Worm (Caenorhabditis elegans): ENCODE data around the gene nhr-235.

DNA sequence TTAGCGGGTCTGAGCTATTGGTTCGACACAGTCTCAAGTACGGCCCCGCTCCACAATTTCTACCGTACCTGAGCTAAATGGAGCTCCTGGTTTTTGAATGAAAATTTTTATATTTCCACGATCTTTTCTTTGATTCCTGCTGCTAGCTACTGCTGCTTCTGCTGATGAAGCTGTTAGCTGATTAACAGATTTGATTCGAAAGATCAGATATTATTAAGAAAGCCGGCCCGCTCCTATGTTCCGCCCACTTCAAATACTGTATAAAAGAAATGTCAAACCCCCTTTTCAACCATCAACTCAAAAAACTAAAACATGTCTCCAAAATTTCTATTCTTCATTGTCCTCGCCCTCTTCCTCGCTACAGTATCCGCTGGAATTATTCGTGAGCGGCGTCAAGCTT is 22.9 kb upstream of the nhr-235 start, which contains the start of gene nspe-3:
- TF ChIP-seq tbx-11 (GFP tag; IDR thresholded peaks at IDR 0.05): no peak
- TF ChIP-seq B0310.2 (tag; optimal IDR thresholded peaks at IDR 0.05): no peak
- TF ChIP-seq scrt-1 (GFP tag; IDR thresholded peaks at IDR 0.05): no peak
- TF ChIP-seq flt-1 (GFP tag; IDR thresholded peaks at IDR 0.05): no peak
- TF ChIP-seq ama-1 (optimal IDR thresholded peaks at IDR 0.05): no peak
- no peak for TF ChIP-seq tra-4 (tag; optimal IDR thresholded peaks at IDR 0.05)
- TF ChIP-seq ceh-13 (GFP tag; optimal IDR thresholded peaks at IDR 0.05): no peak
- no peak for TF ChIP-seq sea-1 (GFP tag; conservative IDR thresholded peaks at IDR 0.05)
- no peak for TF ChIP-seq tbx-37 (GFP tag; conservative IDR thresholded peaks at IDR 0.05)
- TF ChIP-seq pes-1 (GFP tag; IDR thresholded peaks at IDR 0.05): no peak
- no peak for TF ChIP-seq hmbx-1 (tag; optimal IDR thresholded peaks at IDR 0.05)
- TF ChIP-seq F13C5.2 (tag; optimal IDR thresholded peaks at IDR 0.05): no peak
- no peak for TF ChIP-seq aly-1 (tag; optimal IDR thresholded peaks at IDR 0.05)
- no peak for TF ChIP-seq ets-7 (tag; optimal IDR thresholded peaks at IDR 0.05)

All from whole organism, early embryonic.